Fruit fly (Drosophila melanogaster) whole organism, prepupa: ENCODE data around the gene tow.

Experiments
- Blimp-1 ChIP-seq: fragments of 200-800 bp; sonication (Bioruptor generic); optimal IDR thresholded peaks from 3 replicates; lab custom pipeline; 2017; ENCODE audit warnings: missing biosample characterization, missing genetic modification characterization, mild to moderate bottlenecking, moderate library complexity, missing genetic modification reagents
- CG10631 ChIP-seq: fragments of 200-800 bp; sonication (Bioruptor generic); optimal IDR thresholded peaks from 2 replicates; lab custom pipeline; 2016; ENCODE audit warnings: missing biosample characterization, missing genetic modification characterization
- CG11294 ChIP-seq: fragments of 200-800 bp; sonication (Bioruptor generic); IDR thresholded peaks from 2 replicates; pipeline ENCODE4 v1.3.6; 2022; ENCODE audit warnings: missing biosample characterization, missing genetic modification characterization
- CG11762 ChIP-seq: fragments of 200-800 bp; sonication (Bioruptor generic); optimal IDR thresholded peaks from 3 replicates; lab custom pipeline; 2016; ENCODE audit warnings: missing biosample characterization, missing genetic modification characterization; ENCODE audit not compliant: insufficient read depth
- CG11902 ChIP-seq: fragments of 200-800 bp; sonication (Bioruptor generic); optimal IDR thresholded peaks from 3 replicates; lab custom pipeline; 2016; ENCODE audit warnings: missing biosample characterization, missing genetic modification characterization
- CG3032 ChIP-seq: fragments of 200-800 bp; optimal IDR thresholded peaks from 2 replicates; lab custom pipeline; 2019; ENCODE audit warnings: missing biosample characterization, mild to moderate bottlenecking, missing genetic modification characterization, moderate library complexity
- CG31627 ChIP-seq: fragments of 200-800 bp; sonication (Bioruptor generic); optimal IDR thresholded peaks from 3 replicates; lab custom pipeline; 2016; ENCODE audit warnings: missing biosample characterization, missing genetic modification characterization
- CG32006 ChIP-seq: fragments of 200-800 bp; sonication (Bioruptor generic); optimal IDR thresholded peaks from 3 replicates; lab custom pipeline; 2017; ENCODE audit warnings: missing biosample characterization, mild to moderate bottlenecking, missing genetic modification characterization
- CG4318 ChIP-seq: fragments of 200-800 bp; sonication (Bioruptor generic); optimal IDR thresholded peaks from 3 replicates; lab custom pipeline; 2017; ENCODE audit warnings: missing biosample characterization, mild to moderate bottlenecking, missing genetic modification characterization
- CG6163 ChIP-seq: fragments of 200-800 bp; sonication (Bioruptor generic); IDR thresholded peaks from 3 replicates; pipeline ENCODE4 v1.3.6; 2022; ENCODE audit warnings: missing biosample characterization, missing genetic modification characterization
- CG6792 ChIP-seq: fragments of 200-800 bp; sonication (Bioruptor generic); optimal IDR thresholded peaks from 3 replicates; lab custom pipeline; 2016; ENCODE audit warnings: missing biosample characterization, missing genetic modification characterization
- CG6854 ChIP-seq: fragments of 200-800 bp; sonication (Bioruptor generic); optimal IDR thresholded peaks from 2 replicates; lab custom pipeline; 2017; ENCODE audit warnings: missing biosample characterization, mild to moderate bottlenecking, missing genetic modification characterization
- CG7368 ChIP-seq: fragments of 200-800 bp; sonication (Bioruptor generic); optimal IDR thresholded peaks from 3 replicates; lab custom pipeline; 2016; ENCODE audit warnings: missing biosample characterization, missing genetic modification characterization
- CG8119 ChIP-seq: fragments of 200-800 bp; sonication (Bioruptor generic); IDR thresholded peaks from 3 replicates; pipeline ENCODE4 v1.3.6; 2022; ENCODE audit warnings: missing biosample characterization, missing genetic modification characterization
- CG8632 ChIP-seq: fragments of 200-800 bp; sonication (Bioruptor generic); optimal IDR thresholded peaks from 3 replicates; lab custom pipeline; 2016; ENCODE audit warnings: missing biosample characterization, missing genetic modification characterization
- CG9139 ChIP-seq: fragments of 200-800 bp; sonication (Bioruptor generic); optimal IDR thresholded peaks from 3 replicates; lab custom pipeline; 2017; ENCODE audit warnings: missing biosample characterization, mild to moderate bottlenecking, missing genetic modification characterization
- Eip75B ChIP-seq: fragments of 200-800 bp; sonication (Bioruptor generic); optimal IDR thresholded peaks from 3 replicates; lab custom pipeline; 2016; ENCODE audit warnings: missing biosample characterization, missing genetic modification characterization
- Eip78C ChIP-seq: fragments of 200-800 bp; sonication (Bioruptor generic); peaks from one replicate; lab custom pipeline; 2016; ENCODE audit warnings: missing biosample characterization, missing genetic modification characterization
- Eip93F ChIP-seq: fragments of 200-800 bp; sonication (Bioruptor generic); optimal IDR thresholded peaks from 2 replicates; lab custom pipeline; 2016; ENCODE audit warnings: missing biosample characterization, mild to moderate bottlenecking, missing genetic modification characterization
- Ets96B ChIP-seq: fragments of 200-800 bp; optimal IDR thresholded peaks from 2 replicates; lab custom pipeline; 2019; ENCODE audit warnings: missing biosample characterization, mild to moderate bottlenecking, missing genetic modification characterization, moderate library complexity
- Gug ChIP-seq: fragments of 200-800 bp; sonication (Bioruptor generic); IDR thresholded peaks from 2 replicates; pipeline ENCODE4 v1.3.6; 2022; ENCODE audit warnings: missing biosample characterization, missing genetic modification characterization
- Hr38 ChIP-seq: sonication (Bioruptor generic); optimal IDR thresholded peaks from 2 replicates; lab custom pipeline; 2016; ENCODE audit warnings: missing biosample characterization, missing genetic modification characterization
- Hr39 ChIP-seq: fragments of 200-800 bp; sonication (Bioruptor generic); optimal IDR thresholded peaks from 2 replicates; lab custom pipeline; 2016; ENCODE audit warnings: missing biosample characterization, missing genetic modification characterization
- Hr4 ChIP-seq: fragments of 200-800 bp; sonication (Bioruptor generic); optimal IDR thresholded peaks from 3 replicates; lab custom pipeline; 2016; ENCODE audit warnings: missing biosample characterization, missing genetic modification characterization
- Lpt ChIP-seq: fragments of 200-800 bp; sonication (Bioruptor generic); optimal IDR thresholded peaks from 3 replicates; lab custom pipeline; 2016; ENCODE audit warnings: missing biosample characterization, missing genetic modification characterization
- Met ChIP-seq: fragments of 200-800 bp; sonication (Bioruptor generic); optimal IDR thresholded peaks from 3 replicates; lab custom pipeline; 2016; ENCODE audit warnings: missing biosample characterization, missing genetic modification characterization
- Smox ChIP-seq: fragments of 200-800 bp; sonication (Bioruptor generic); optimal IDR thresholded peaks from 3 replicates; lab custom pipeline; 2016; ENCODE audit warnings: missing biosample characterization, missing genetic modification characterization
- Sox102F ChIP-seq: fragments of 200-800 bp; sonication (Bioruptor generic); optimal IDR thresholded peaks from 2 replicates; lab custom pipeline; 2016; ENCODE audit warnings: missing biosample characterization, mild to moderate bottlenecking, missing genetic modification characterization
- Sox14 ChIP-seq: fragments of 200-800 bp; sonication (Bioruptor generic); optimal IDR thresholded peaks from 3 replicates; lab custom pipeline; 2016; ENCODE audit warnings: missing biosample characterization, missing genetic modification characterization
- acj6 ChIP-seq: fragments of 200-800 bp; sonication (Bioruptor generic); optimal IDR thresholded peaks from 3 replicates; lab custom pipeline; 2016; ENCODE audit warnings: missing biosample characterization, missing genetic modification characterization
- cyc ChIP-seq: fragments of 200-800 bp; sonication (Bioruptor generic); optimal IDR thresholded peaks from 3 replicates; lab custom pipeline; 2016; ENCODE audit warnings: missing biosample characterization, missing genetic modification characterization
- dsx ChIP-seq: fragments of 200-800 bp; optimal IDR thresholded peaks from 3 replicates; lab custom pipeline; 2019; ENCODE audit warnings: missing biosample characterization, mild to moderate bottlenecking, missing genetic modification characterization, moderate library complexity; ENCODE audit not compliant: poor library complexity, severe bottlenecking
- eg ChIP-seq: fragments of 200-800 bp; sonication (Bioruptor generic); IDR thresholded peaks from 3 replicates; pipeline ENCODE4 v1.3.6; 2022; ENCODE audit warnings: missing biosample characterization, missing genetic modification characterization
- fd59A ChIP-seq: fragments of 200-800 bp; sonication (Bioruptor generic); optimal IDR thresholded peaks from 2 replicates; lab custom pipeline; 2017; ENCODE audit warnings: missing biosample characterization, mild to moderate bottlenecking, missing genetic modification characterization, missing genetic modification reagents
- fd85E ChIP-seq: fragments of 200-800 bp; sonication (Bioruptor generic); optimal IDR thresholded peaks from 3 replicates; lab custom pipeline; 2016; ENCODE audit warnings: missing biosample characterization, missing genetic modification characterization
- salr ChIP-seq, 2 experiments: fragments of 200-800 bp; sonication (Bioruptor generic); optimal IDR thresholded peaks; 3 replicates each; lab custom pipeline; 2016 to 2018; ENCODE audit warnings: missing biosample characterization in 2 of 2, missing genetic modification characterization in 2 of 2, mild to moderate bottlenecking in 1 of 2
- spab ChIP-seq: fragments of 200-800 bp; sonication (Bioruptor generic); optimal IDR thresholded peaks from 2 replicates; lab custom pipeline; 2017; ENCODE audit warnings: missing biosample characterization, mild to moderate bottlenecking, missing genetic modification characterization, missing genetic modification reagents
- ss ChIP-seq, 2 experiments: fragments of 200-800 bp; sonication (Bioruptor generic); optimal IDR thresholded peaks; 2 replicates in 1 of 2; 3 replicates in 1 of 2; lab custom pipeline; 2017 to 2018; ENCODE audit warnings: mild to moderate bottlenecking in 2 of 2, missing biosample characterization in 2 of 2, missing genetic modification characterization in 2 of 2, moderate library complexity in 1 of 2
- svp ChIP-seq: fragments of 200-800 bp; sonication (Bioruptor generic); peaks from one replicate; lab custom pipeline; 2016; ENCODE audit warnings: missing biosample characterization, missing genetic modification characterization
- topi ChIP-seq: fragments of 200-800 bp; sonication (Bioruptor generic); optimal IDR thresholded peaks from 3 replicates; lab custom pipeline; 2016; ENCODE audit warnings: missing biosample characterization, missing genetic modification characterization

The tow gene

dm6 chr3L:6963792-6964487, 21.3 kb downstream of the tow start (continued):
- TF ChIP-seq dsx (GFP tag; lab: Kevin White, UChicago) (peak; percentile 80), Hr4 (GFP tag; lab: Kevin White, UChicago) (peak; percentile 84), topi (GFP tag; lab: Kevin White, UChicago) (peak; percentile 61), fd85E (GFP tag; lab: Kevin White, UChicago) (no peak), Hr39 (GFP tag; lab: Kevin White, UChicago) (peak; percentile 62), CG11902 (GFP tag; lab: Kevin White, UChicago) (no peak), spab (GFP tag; lab: Kevin White, UChicago) (peak; percentile 79), Sox102F (peak; percentile 73), Blimp-1 (GFP tag; lab: Kevin White, UChicago) (no peak), Hr38 (no peak), CG32006 (GFP tag; lab: Kevin White, UChicago) (peak; percentile 87), Eip75B (peak; percentile 73), ss (GFP tag; optimal IDR thresholded peaks at IDR 0.05; lab: Kevin White, UChicago) (peak; percentile 77 to 89), CG31627 (GFP tag; lab: Kevin White, UChicago) (peak; percentile 61), CG6854 (no peak), CG6163 (GFP tag; lab: Robert Waterston, UW) (peak; percentile 69), CG4318 (GFP tag; lab: Kevin White, UChicago) (peak; percentile 64), Eip78C (GFP tag; lab: Kevin White, UChicago) (peak; percentile 97), Ets96B (tag; lab: Kevin White, UChicago) (peak; percentile 86), CG7368 (GFP tag; lab: Kevin White, UChicago) (peak; percentile 57), CG9139 (GFP tag; lab: Kevin White, UChicago) (peak; percentile 22), CG10631 (GFP tag; lab: Kevin White, UChicago) (peak; percentile 80), Sox14 (GFP tag; lab: Kevin White, UChicago) (peak; percentile 82), Met (peak; percentile 78), Smox (GFP tag; lab: Kevin White, UChicago) (peak; percentile 60), Gug (GFP tag; lab: Robert Waterston, UW) (peak; percentile 38; the same call in 1 of the 2 replicates), svp (GFP tag; lab: Kevin White, UChicago) (no peak), Eip93F (GFP tag; lab: Kevin White, UChicago) (no peak), eg (GFP tag; lab: Robert Waterston, UW) (peak; percentile 59), CG8632 (GFP tag; lab: Kevin White, UChicago) (peak; percentile 78), acj6 (peak; percentile 84), fd59A (GFP tag; lab: Kevin White, UChicago) (peak; percentile 82), CG6792 (GFP tag; lab: Kevin White, UChicago) (peak; percentile 70), Lpt (peak; percentile 69), CG3032 (tag; lab: Kevin White, UChicago) (peak; percentile 80), CG8119 (GFP tag; lab: Robert Waterston, UW) (peak; percentile 79; the same call in 2 of the 3 replicates), CG11294 (GFP tag; lab: Robert Waterston, UW) (peak; percentile 35), salr (GFP tag; optimal IDR thresholded peaks at IDR 0.05; lab: Kevin White, UChicago) (peak; percentile 65 to 67), cyc (GFP tag; lab: Kevin White, UChicago) (peak; percentile 24), CG11762 (GFP tag; lab: Kevin White, UChicago) (peak; percentile 63)
